Fruit fly (Drosophila melanogaster) whole organism, embryonic: ENCODE results near the gene mey.

Source experiments
- Bgb ChIP-seq: fragments of 200-800 bp; sonication (Bioruptor generic); IDR thresholded peaks from 2 replicates; pipeline ENCODE4 v1.3.6; 2022; ENCODE audit warnings: missing biosample characterization, missing genetic modification characterization; ENCODE audit not compliant: partially characterized antibody
- CG1603 ChIP-seq: fragments of 200-800 bp; sonication (Bioruptor generic); optimal IDR thresholded peaks from 2 replicates; lab custom pipeline; 2019; ENCODE audit warnings: missing biosample characterization, mild to moderate bottlenecking, missing genetic modification characterization, moderate library complexity
- CG8290 ChIP-seq, 3 experiments: fragments of 200-800 bp; sonication (Bioruptor generic); optimal IDR thresholded peaks; 2 replicates each; lab custom pipeline; 2016 to 2019; ENCODE audit warnings: missing biosample characterization in 3 of 3, missing genetic modification characterization in 3 of 3, mild to moderate bottlenecking in 2 of 3, moderate library complexity in 1 of 3
- Dbx ChIP-seq: fragments of 200-800 bp; sonication (Bioruptor generic); IDR thresholded peaks from 3 replicates; pipeline ENCODE4 v1.3.6; 2022; ENCODE audit warnings: missing biosample characterization, missing genetic modification characterization
- Elba2 ChIP-seq: fragments of 200-800 bp; sonication (Bioruptor generic); optimal IDR thresholded peaks from 3 replicates; lab custom pipeline; 2016; ENCODE audit warnings: missing biosample characterization, missing genetic modification characterization

dm6 chr3R:31477167-31477566, 21.9 kb upstream of the mey start:
- TF ChIP-seq CG8290 (GFP tag; optimal IDR thresholded peaks at IDR 0.05; lab: Kevin White, UChicago) (no peak), CG8290 (tag; optimal IDR thresholded peaks at IDR 0.05; lab: Kevin White, UChicago) (no peak), CG1603 (tag; lab: Kevin White, UChicago) (no peak), Elba2 (GFP tag; lab: Kevin White, UChicago) (no peak), Bgb (no peak), Dbx (GFP tag; lab: Robert Waterston, UW) (no peak)
